Worm (Caenorhabditis elegans) whole organism, L4 larva: ENCODE measurements around the gene oac-8.

Experiments
- D1046.2 ChIP-seq: fragments of 200-800 bp; sonication (Bioruptor generic); IDR thresholded peaks from 2 replicates; pipeline ENCODE4 v1.3.6; 2022; ENCODE audit warnings: missing genetic modification characterization, missing compliant biosample characterization
- R02D3.7 ChIP-seq: fragments of 150-350 bp; sonication (generic microtip); optimal IDR thresholded peaks from 3 replicates; lab custom pipeline; 2014; ENCODE audit warnings: missing biosample characterization, missing genetic modification characterization
- fos-1 ChIP-seq: fragments of 150-350 bp; optimal IDR thresholded peaks from 2 replicates; lab custom pipeline; 2014; ENCODE audit warnings: missing biosample characterization, missing genetic modification characterization
- mxl-3 ChIP-seq: fragments of 200-800 bp; sonication (Bioruptor generic); optimal IDR thresholded peaks from 2 replicates; lab custom pipeline; 2018; ENCODE audit warnings: mild to moderate bottlenecking, missing genetic modification characterization, missing compliant biosample characterization
- nhr-111 ChIP-seq: fragments of 200-800 bp; sonication (Bioruptor generic); optimal IDR thresholded peaks from 2 replicates; lab custom pipeline; 2018; ENCODE audit warnings: mild to moderate bottlenecking, missing genetic modification characterization, missing compliant biosample characterization
- unc-62 ChIP-seq, 3 experiments: fragments of 150-350 bp in 1 of 3; sonication (generic microtip); optimal IDR thresholded peaks in 2 of 3; peaks in 1 of 3; 1 replicate in 1 of 3; 2 replicates in 2 of 3; lab custom pipeline; 2014 to 2017; ENCODE audit warnings: missing biosample characterization in 3 of 3, missing genetic modification characterization in 3 of 3, missing genetic modification reagents in 3 of 3, missing genotype in 1 of 3
- zag-1 ChIP-seq: fragments of 150-350 bp; optimal IDR thresholded peaks from 2 replicates; lab custom pipeline; 2014; ENCODE audit warnings: missing biosample characterization, missing genetic modification characterization
- zip-11 ChIP-seq: fragments of 200-800 bp; sonication (Bioruptor generic); IDR thresholded peaks from 2 replicates; pipeline ENCODE4 v1.3.6; 2022; ENCODE audit warnings: missing genetic modification characterization, missing compliant biosample characterization
- ztf-11 ChIP-seq: fragments of 150-350 bp; optimal IDR thresholded peaks from 2 replicates; lab custom pipeline; 2014; ENCODE audit warnings: missing biosample characterization, missing genetic modification characterization

- TF ChIP-seq zip-11 (GFP tag; lab: Robert Waterston, UW) (no peak), fos-1 (no peak), zag-1 (tag; lab: Kevin White, UChicago) (no peak), R02D3.7 (tag; lab: Kevin White, UChicago) (no peak), D1046.2 (GFP tag; lab: Robert Waterston, UW) (no peak), mxl-3 (GFP tag; lab: Kevin White, UChicago) (no peak), ztf-11 (no peak), unc-62 (GFP tag; optimal IDR thresholded peaks at IDR 0.05 in 1 of 2; lab: Kevin White, UChicago) (no peak), unc-62 (tag; optimal IDR thresholded peaks at IDR 0.05; lab: Kevin White, UChicago) (no peak), nhr-111 (no peak)
Measured at ce11 chrIV:10593570-10593969, 9.2 kb downstream of the oac-8 start, which contains the start of gene C43F9.7.
